Worm (Caenorhabditis elegans) whole organism, late embryonic: ENCODE measurements around the gene rtfo-1.

Experiments
- F13H6.1 ChIP-seq: sonication (generic microtip); optimal IDR thresholded peaks from 2 replicates; lab custom pipeline; 2016; ENCODE audit warnings: missing genetic modification characterization, missing compliant biosample characterization
- T23F11.4 ChIP-seq: fragments of 200-800 bp; sonication (Bioruptor generic); optimal IDR thresholded peaks from 2 replicates; lab custom pipeline; 2018; ENCODE audit warnings: mild to moderate bottlenecking, missing genetic modification characterization, missing compliant biosample characterization
- ama-1 ChIP-seq: fragments of 150-350 bp; optimal IDR thresholded peaks from 2 replicates; lab custom pipeline; 2014
- ceh-30 ChIP-seq: fragments of 150-350 bp; optimal IDR thresholded peaks from 2 replicates; lab custom pipeline; 2014; ENCODE audit warnings: missing biosample characterization, missing genetic modification characterization
- ceh-45 ChIP-seq: fragments of 200-800 bp; sonication (Bioruptor generic); IDR thresholded peaks from 2 replicates; pipeline ENCODE4 v1.3.6; 2022; ENCODE audit warnings: missing genetic modification reagents, missing genetic modification characterization, missing compliant biosample characterization
- dmd-4 ChIP-seq: sonication (generic microtip); optimal IDR thresholded peaks from 2 replicates; lab custom pipeline; 2016; ENCODE audit warnings: borderline replicate concordance, missing genetic modification characterization, missing compliant biosample characterization
- elt-2 ChIP-seq: sonication (generic microtip); optimal IDR thresholded peaks from 2 replicates; lab custom pipeline; 2016; ENCODE audit warnings: missing genetic modification reagents, missing genetic modification characterization, missing compliant biosample characterization
- ets-4 ChIP-seq: sonication (generic microtip); optimal IDR thresholded peaks from 2 replicates; lab custom pipeline; 2016; ENCODE audit warnings: missing genetic modification characterization, missing compliant biosample characterization
- gmeb-2 ChIP-seq: sonication (generic microtip); optimal IDR thresholded peaks from 2 replicates; lab custom pipeline; 2016; ENCODE audit warnings: missing genetic modification characterization, inconsistent platforms, missing compliant biosample characterization
- lin-11 ChIP-seq: fragments of 200-800 bp; sonication (Bioruptor generic); optimal IDR thresholded peaks from 2 replicates; lab custom pipeline; 2018; ENCODE audit warnings: mild to moderate bottlenecking, missing genetic modification characterization, missing compliant biosample characterization
- nhr-232 ChIP-seq: sonication (generic microtip); optimal IDR thresholded peaks from 2 replicates; lab custom pipeline; 2016; ENCODE audit warnings: missing genetic modification characterization, missing compliant biosample characterization
- pqm-1 ChIP-seq: sonication (generic microtip); optimal IDR thresholded peaks from 2 replicates; lab custom pipeline; 2016; ENCODE audit warnings: missing genetic modification characterization, missing compliant biosample characterization
- syd-9 ChIP-seq: sonication (generic microtip); optimal IDR thresholded peaks from 2 replicates; lab custom pipeline; 2016; ENCODE audit warnings: mild to moderate bottlenecking, missing genetic modification characterization, moderate library complexity, missing compliant biosample characterization
- tbx-2 ChIP-seq: sonication (generic microtip); optimal IDR thresholded peaks from 2 replicates; lab custom pipeline; 2016; ENCODE audit warnings: missing genetic modification characterization, missing compliant biosample characterization

ce11 chrV:9588574-9588973 lies 6.1 kb upstream of the rtfo-1 start:
- no peak for TF ChIP-seq nhr-232 (tag; lab: Kevin White, UChicago)
- TF ChIP-seq tbx-2 (tag; lab: Kevin White, UChicago): no peak
- no peak for TF ChIP-seq gmeb-2
- TF ChIP-seq dmd-4 (tag; lab: Kevin White, UChicago): no peak
- TF ChIP-seq lin-11 (tag; lab: Kevin White, UChicago): no peak
- TF ChIP-seq syd-9: no peak
- TF ChIP-seq F13H6.1 (tag; lab: Kevin White, UChicago): no peak
- TF ChIP-seq elt-2 (tag; lab: Kevin White, UChicago): no peak
- no peak for TF ChIP-seq ceh-30 (tag; lab: Kevin White, UChicago)
- no peak for TF ChIP-seq T23F11.4 (GFP tag; lab: Kevin White, UChicago)
- TF ChIP-seq ama-1 (lab: Kevin White, UChicago): no peak
- TF ChIP-seq pqm-1 (tag; lab: Kevin White, UChicago): no peak
- TF ChIP-seq ets-4: no peak
- no peak for TF ChIP-seq ceh-45 (GFP tag; lab: Robert Waterston, UW)
